Worm (Caenorhabditis elegans) whole organism, mixed stage, embryonic: Measurements from ENCODE around the gene F26G1.15.

Experiments
- bed-3 ChIP-seq: fragments of 200-800 bp; sonication (Bioruptor generic); optimal IDR thresholded peaks from 3 replicates; lab custom pipeline; 2018; ENCODE audit warnings: mild to moderate bottlenecking, missing genetic modification characterization, moderate library complexity, missing compliant biosample characterization
- blmp-1 ChIP-seq: fragments of 150-350 bp; optimal IDR thresholded peaks from 2 replicates; lab custom pipeline; 2014; ENCODE audit warnings: missing biosample characterization, missing genetic modification characterization
- ceh-39 ChIP-seq: fragments of 150-350 bp; optimal IDR thresholded peaks from 2 replicates; lab custom pipeline; 2014; ENCODE audit warnings: missing biosample characterization, missing genetic modification characterization
- ceh-83 ChIP-seq: fragments of 200-800 bp; sonication (Bioruptor generic); optimal IDR thresholded peaks from 2 replicates; lab custom pipeline; 2018; ENCODE audit warnings: mild to moderate bottlenecking, missing genetic modification characterization, missing compliant biosample characterization
- ces-1 ChIP-seq: fragments of 150-350 bp; optimal IDR thresholded peaks from 2 replicates; lab custom pipeline; 2014; ENCODE audit warnings: missing biosample characterization, missing genetic modification reagents, missing genetic modification characterization
- cnd-1 ChIP-seq: fragments of 200-800 bp; sonication (Bioruptor generic); optimal IDR thresholded peaks from 2 replicates; lab custom pipeline; 2018; ENCODE audit warnings: mild to moderate bottlenecking, missing genetic modification characterization, missing compliant biosample characterization
- drap-1 ChIP-seq: fragments of 200-800 bp; sonication (Bioruptor generic); optimal IDR thresholded peaks from 3 replicates; lab custom pipeline; 2018; ENCODE audit warnings: mild to moderate bottlenecking, missing genetic modification characterization, missing compliant biosample characterization
- elt-3 ChIP-seq: fragments of 150-350 bp; optimal IDR thresholded peaks from 2 replicates; lab custom pipeline; 2014; ENCODE audit warnings: missing biosample characterization, missing genetic modification characterization
- flh-1 ChIP-seq: fragments of 200-800 bp; sonication (Bioruptor generic); optimal IDR thresholded peaks from 2 replicates; lab custom pipeline; 2018; ENCODE audit warnings: mild to moderate bottlenecking, missing genetic modification characterization, moderate library complexity, missing compliant biosample characterization
- ham-2 ChIP-seq: fragments of 200-800 bp; sonication (Bioruptor generic); optimal IDR thresholded peaks from 2 replicates; lab custom pipeline; 2018; ENCODE audit warnings: mild to moderate bottlenecking, missing genetic modification characterization, missing compliant biosample characterization
- hlh-1 ChIP-seq: fragments of 150-350 bp; optimal IDR thresholded peaks from 2 replicates; lab custom pipeline; 2014; ENCODE audit warnings: missing biosample characterization, missing genetic modification reagents, missing genetic modification characterization
- lin-13 ChIP-seq: fragments of 150-350 bp; optimal IDR thresholded peaks from 2 replicates; lab custom pipeline; 2014; ENCODE audit warnings: missing biosample characterization, missing genetic modification characterization
- lin-32 ChIP-seq: fragments of 200-800 bp; sonication (Bioruptor generic); optimal IDR thresholded peaks from 2 replicates; lab custom pipeline; 2018; ENCODE audit warnings: mild to moderate bottlenecking, missing genetic modification characterization, missing compliant biosample characterization
- lsy-2 ChIP-seq: fragments of 150-350 bp; optimal IDR thresholded peaks from 2 replicates; lab custom pipeline; 2014; ENCODE audit warnings: missing biosample characterization, missing genetic modification characterization
- mab-5 ChIP-seq: fragments of 150-350 bp; optimal IDR thresholded peaks from 2 replicates; lab custom pipeline; 2014; ENCODE audit warnings: missing biosample characterization, missing genetic modification characterization
- mep-1 ChIP-seq: fragments of 150-350 bp; optimal IDR thresholded peaks from 2 replicates; lab custom pipeline; 2017; ENCODE audit warnings: missing biosample characterization, missing genetic modification reagents, missing genetic modification characterization, inconsistent platforms
- nhr-12 ChIP-seq: fragments of 150-350 bp; optimal IDR thresholded peaks from 2 replicates; lab custom pipeline; 2014; ENCODE audit warnings: missing biosample characterization, missing genetic modification characterization
- nhr-2 ChIP-seq: fragments of 150-350 bp; optimal IDR thresholded peaks from 2 replicates; lab custom pipeline; 2014; ENCODE audit warnings: missing biosample characterization, missing genetic modification characterization
- nhr-237 ChIP-seq: fragments of 150-350 bp; optimal IDR thresholded peaks from 2 replicates; lab custom pipeline; 2014; ENCODE audit warnings: missing biosample characterization, missing genetic modification characterization
- pha-4 ChIP-seq: fragments of 150-350 bp; optimal IDR thresholded peaks from 2 replicates; lab custom pipeline; 2018; ENCODE audit warnings: missing biosample characterization, missing genetic modification reagents, missing genetic modification characterization
- sem-2 ChIP-seq: fragments of 200-800 bp; sonication (Bioruptor generic); optimal IDR thresholded peaks from 2 replicates; lab custom pipeline; 2018; ENCODE audit warnings: mild to moderate bottlenecking, missing genetic modification characterization, missing compliant biosample characterization
- tbx-8 ChIP-seq: fragments of 200-800 bp; sonication (Bioruptor generic); optimal IDR thresholded peaks from 2 replicates; lab custom pipeline; 2018; ENCODE audit warnings: mild to moderate bottlenecking, missing genetic modification characterization, moderate library complexity, missing compliant biosample characterization
- unc-120 ChIP-seq: sonication (generic microtip); optimal IDR thresholded peaks from 2 replicates; lab custom pipeline; 2017; ENCODE audit warnings: missing genetic modification characterization, missing compliant biosample characterization; ENCODE audit not compliant: poor library complexity, severe bottlenecking
- unc-39 ChIP-seq: fragments of 150-350 bp; optimal IDR thresholded peaks from 2 replicates; lab custom pipeline; 2014; ENCODE audit warnings: missing biosample characterization, missing genetic modification characterization
- unc-62 ChIP-seq: fragments of 150-350 bp; optimal IDR thresholded peaks from 2 replicates; lab custom pipeline; 2014; ENCODE audit warnings: missing biosample characterization, missing genetic modification reagents, missing genetic modification characterization
- zip-8 ChIP-seq: fragments of 150-350 bp; optimal IDR thresholded peaks from 2 replicates; lab custom pipeline; 2014; ENCODE audit warnings: missing biosample characterization, missing genetic modification characterization
- ztf-11 ChIP-seq: fragments of 150-350 bp; optimal IDR thresholded peaks from 2 replicates; lab custom pipeline; 2014; ENCODE audit warnings: missing biosample characterization, missing genetic modification characterization

The F26G1.15 gene

ce11 chrII:4773891-4774432 lies 16.1 kb upstream of the F26G1.15 start, which contains the start of the genes F26G1.9 and F26G1.10:
Gene F26G1.9, minus strand, starts transcription at chrII:4773991.
Gene F26G1.10, plus strand, starts transcription at chrII:4774382.
- TF ChIP-seq ceh-39 (tag; lab: Kevin White, UChicago): no peak
- no peak for TF ChIP-seq mep-1 (tag; lab: Kevin White, UChicago)
- no peak for TF ChIP-seq ham-2 (GFP tag; lab: Kevin White, UChicago)
- TF ChIP-seq zip-8: no peak
- TF ChIP-seq elt-3 (tag; lab: Kevin White, UChicago): no peak
- no peak for TF ChIP-seq cnd-1
- TF ChIP-seq unc-39 (tag; lab: Kevin White, UChicago): no peak
- TF ChIP-seq lsy-2: no peak
- TF ChIP-seq bed-3: no peak
- TF ChIP-seq nhr-237 (tag; lab: Kevin White, UChicago): no peak

- TF ChIP-seq nhr-12 (tag; lab: Kevin White, UChicago) (no peak), mab-5 (no peak), unc-39 (tag; lab: Kevin White, UChicago) (no peak), tbx-8 (GFP tag; lab: Kevin White, UChicago) (no peak), lin-13 (tag; lab: Kevin White, UChicago) (no peak), ceh-83 (no peak), zip-8 (no peak), ceh-39 (tag; lab: Kevin White, UChicago) (no peak), unc-120 (tag; lab: Kevin White, UChicago) (no peak), ces-1 (no peak), lsy-2 (no peak), elt-3 (tag; lab: Kevin White, UChicago) (no peak), hlh-1 (tag; lab: Kevin White, UChicago) (no peak), unc-62 (GFP tag; lab: Kevin White, UChicago) (no peak), ztf-11 (no peak), ham-2 (GFP tag; lab: Kevin White, UChicago) (no peak), nhr-2 (no peak)
Measured at ce11 chrII:4775802-4776201, 14.3 kb upstream of the F26G1.15 start.

- TF ChIP-seq sem-2 (GFP tag; lab: Kevin White, UChicago) (no peak), unc-62 (GFP tag; lab: Kevin White, UChicago) (no peak), lsy-2 (no peak)
Measured at ce11 chrII:4776933-4777332, 13.2 kb upstream of the F26G1.15 start, which contains the start of gene F26G1.11. Gene F26G1.11, plus strand, starts transcription at chrII:4777137.

- TF ChIP-seq ceh-83: no peak
- TF ChIP-seq pha-4: peak; percentile 84
- TF ChIP-seq, all 35 proteins: peak for 1
Measured at ce11 chrII:4779753-4780152, 10.3 kb upstream of the F26G1.15 start.

ce11 chrII:4784436-4784835 lies 5.7 kb upstream of the F26G1.15 start, which contains the start of gene nep-12:
Gene nep-12, minus strand, starts transcription at chrII:4784536.
- no peak for TF ChIP-seq mep-1 (tag; lab: Kevin White, UChicago)
- no peak for TF ChIP-seq ztf-11
- no peak for TF ChIP-seq flh-1
- no peak for TF ChIP-seq ces-1
- no peak for TF ChIP-seq ham-2 (GFP tag; lab: Kevin White, UChicago)
- no peak for TF ChIP-seq lin-13 (tag; lab: Kevin White, UChicago)
- no peak for TF ChIP-seq unc-62 (GFP tag; lab: Kevin White, UChicago)
- no peak for TF ChIP-seq drap-1 (GFP tag; lab: Kevin White, UChicago)
- TF ChIP-seq mab-5: no peak
- no peak for TF ChIP-seq ceh-39 (tag; lab: Kevin White, UChicago)
- TF ChIP-seq nhr-12 (tag; lab: Kevin White, UChicago): no peak

ce11 chrII:4786181-4786580 lies 3.9 kb upstream of the F26G1.15 start, which contains the start of gene msp-3:
Gene msp-3, minus strand, starts transcription at chrII:4786281.
- TF ChIP-seq ces-1 (no peak), elt-3 (tag; lab: Kevin White, UChicago) (no peak)

- no peak for TF ChIP-seq blmp-1 (tag; lab: Kevin White, UChicago)
- TF ChIP-seq lsy-2: no peak
- TF ChIP-seq ceh-39 (tag; lab: Kevin White, UChicago): no peak
- no peak for TF ChIP-seq flh-1
- no peak for TF ChIP-seq unc-62 (GFP tag; lab: Kevin White, UChicago)
- TF ChIP-seq lin-32 (GFP tag; lab: Kevin White, UChicago): no peak
- no peak for TF ChIP-seq sem-2 (GFP tag; lab: Kevin White, UChicago)
- TF ChIP-seq mab-5: no peak
- TF ChIP-seq nhr-237 (tag; lab: Kevin White, UChicago): no peak
- TF ChIP-seq ham-2 (GFP tag; lab: Kevin White, UChicago): no peak
Measured at ce11 chrII:4790687-4791086, 594 bp downstream of the F26G1.15 start.
